Fruit fly (Drosophila melanogaster) Kc167 (cell line): ENCODE results near the gene CG8952.
"Not testable (repeated sequence)": the region's sequence is repeated elsewhere in the genome, so short reads cannot be mapped to it uniquely, and the experiment has no call there.

Experiments used
- Myc ChIP-seq: fragments of >200 bp; optimal IDR thresholded peaks from 2 replicates; lab custom pipeline; 2017; ENCODE audit warnings: missing external identifiers
- Sin3A ChIP-seq: fragments of >200 bp; optimal IDR thresholded peaks from 2 replicates; lab custom pipeline; 2018; ENCODE audit warnings: missing external identifiers
- h ChIP-seq: fragments of >200 bp; optimal IDR thresholded peaks from 3 replicates; lab custom pipeline; 2018; ENCODE audit warnings: missing external identifiers
- insv ChIP-seq: fragments of >200 bp; optimal IDR thresholded peaks from 3 replicates; lab custom pipeline; 2018; ENCODE audit warnings: missing external identifiers
- psq ChIP-seq: fragments of >200 bp; optimal IDR thresholded peaks from 2 replicates; lab custom pipeline; 2017; ENCODE audit warnings: missing external identifiers
- ttk ChIP-seq: sonication (Bioruptor generic); optimal IDR thresholded peaks from 2 replicates; lab custom pipeline; 2017; ENCODE audit warnings: missing external identifiers

CG8952 gene

DNA sequence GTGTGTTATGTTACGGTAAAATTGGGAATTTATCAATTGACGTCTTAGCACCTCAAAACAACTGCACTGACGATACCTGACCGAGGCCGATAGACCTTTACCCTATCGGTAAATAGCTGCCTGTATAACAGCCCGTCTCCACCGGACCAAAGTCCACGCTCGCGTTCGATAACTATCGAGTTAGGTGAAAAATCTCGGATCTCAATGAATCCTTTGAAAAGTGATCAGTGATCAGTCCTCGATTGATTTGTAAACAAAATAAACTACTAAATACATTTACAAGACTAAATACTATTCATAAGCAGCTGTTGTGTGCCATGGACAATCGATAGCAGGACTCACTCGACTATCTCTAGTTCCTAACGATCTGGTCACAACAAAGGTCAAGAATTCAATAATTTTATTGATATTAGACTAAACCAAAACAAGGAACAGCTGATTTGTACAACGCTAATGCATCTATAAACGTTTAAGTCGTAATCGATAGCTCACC, 29.8 kb upstream of the CG8952 start, which contains the start of gene sordd1:
TSS of gene sordd1 (minus strand) at position 78 of the 493 bp plus-strand sequence.
- TF ChIP-seq Sin3A, Myc, psq (lab: Kevin White, UChicago): not testable (repeated sequence)

DNA sequence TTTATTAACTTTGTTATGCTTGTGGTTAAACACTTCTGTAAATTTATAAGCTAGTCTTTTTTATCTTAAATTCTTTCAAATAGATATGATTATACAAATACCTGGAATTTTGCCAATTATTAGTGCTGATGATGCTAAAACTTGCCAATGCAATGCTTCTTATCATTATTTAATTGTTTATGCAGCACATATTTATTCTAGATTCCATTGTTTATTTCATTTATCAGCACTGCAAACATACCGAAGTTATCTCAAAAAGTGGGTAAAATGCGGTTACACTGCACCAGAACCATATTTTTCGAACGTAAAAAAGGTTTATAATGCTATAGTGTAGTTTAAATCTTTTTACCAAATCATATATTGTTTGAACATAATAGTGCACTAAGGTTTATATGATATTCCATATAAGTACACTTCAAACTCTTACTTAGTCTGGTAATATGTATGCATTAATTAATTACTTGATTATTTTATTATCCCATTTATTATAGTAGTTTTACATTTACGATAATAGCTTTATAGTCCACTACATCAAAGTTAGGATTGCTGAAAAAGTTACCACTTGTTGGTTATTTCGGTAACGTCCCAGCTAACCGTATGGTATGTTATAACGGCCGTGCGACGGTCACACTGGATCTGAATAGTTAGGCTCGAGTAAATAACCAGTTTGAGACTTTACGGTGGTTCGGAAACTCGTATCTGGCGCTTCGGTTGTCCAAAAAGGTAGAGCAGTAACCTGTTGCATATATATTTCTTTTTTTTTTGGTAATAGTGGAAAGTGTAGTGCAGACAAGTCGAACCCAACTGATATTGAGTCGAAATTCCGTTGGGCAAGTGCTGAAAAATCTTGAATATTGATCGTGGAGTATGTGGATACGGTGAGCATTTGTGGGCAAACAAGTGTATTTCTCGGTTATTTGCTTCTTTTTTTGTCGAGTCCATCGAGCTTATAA, 22.3 kb upstream of the CG8952 start, which contains the start of gene Rhp:
TSS of gene Rhp (plus strand) at position 663 of the 953 bp plus-strand sequence.
- TF ChIP-seq h (lab: Kevin White, UChicago) = no peak

DNA sequence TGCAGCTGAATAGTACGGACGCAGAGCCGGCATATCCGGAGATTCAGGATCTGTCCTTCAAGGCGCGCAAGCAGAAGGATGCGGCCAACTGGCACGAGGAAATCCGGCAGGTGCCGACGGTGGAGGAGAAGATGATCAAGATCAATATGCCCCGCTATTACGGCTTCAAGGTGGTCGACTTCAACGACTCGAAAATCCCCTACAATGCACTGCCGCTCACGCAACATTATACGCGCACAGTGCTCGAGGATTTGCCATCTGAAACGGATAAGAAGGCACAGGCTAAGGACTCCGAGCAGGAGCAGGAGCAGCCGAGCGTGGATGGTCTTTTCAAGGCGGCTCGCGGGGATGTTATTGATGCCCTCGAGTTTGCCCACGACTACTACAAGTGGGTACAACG, 20.0 kb upstream of the CG8952 start:
- TF ChIP-seq Sin3A (lab: Kevin White, UChicago) (no peak), Myc (lab: Kevin White, UChicago) (no peak), psq (lab: Kevin White, UChicago) (no peak), ttk (no peak)

DNA sequence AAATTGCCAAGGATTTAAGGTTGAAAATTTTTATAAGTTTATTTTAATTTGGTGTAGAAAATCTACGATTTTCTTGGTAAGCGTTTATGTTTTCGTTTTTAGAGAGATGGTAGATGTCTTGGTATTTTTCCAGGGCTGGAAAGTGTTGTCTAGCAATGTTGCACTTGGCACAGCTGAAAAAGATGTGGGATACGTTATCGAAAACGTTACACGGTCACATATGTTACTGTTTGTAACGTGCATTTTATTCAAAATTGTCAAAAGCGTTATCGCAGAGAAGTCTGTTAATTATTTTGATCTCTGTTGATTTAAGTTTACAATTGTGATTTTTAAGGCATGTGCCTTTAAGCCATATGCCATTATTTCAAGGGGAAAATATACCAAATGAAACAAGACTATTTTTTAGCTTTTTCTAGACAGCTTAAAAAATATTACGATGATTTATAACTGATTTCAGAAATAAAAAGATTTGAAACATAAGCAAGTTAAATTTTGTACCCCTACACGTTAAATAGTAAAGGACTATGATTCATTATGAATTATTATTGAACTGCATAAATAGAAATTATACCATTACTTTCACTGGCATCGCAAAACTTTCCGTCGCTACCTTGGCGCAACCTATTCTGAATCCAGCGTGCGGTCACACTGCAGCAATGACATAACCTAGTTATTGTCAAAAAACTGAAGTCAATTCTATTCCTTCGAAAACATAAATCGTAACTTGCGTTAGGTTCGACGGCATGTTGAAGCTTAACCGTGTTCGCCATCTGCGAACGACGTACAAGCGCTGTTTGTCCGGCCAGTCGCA, 19.4 kb upstream of the CG8952 start, which contains the start of the genes Paf-AHalpha and mRpS30:
TSS of gene Paf-AHalpha (minus strand) at position 155 of the 811 bp plus-strand sequence.
TSS of gene mRpS30 (plus strand) at position 619 of the 811 bp plus-strand sequence.
- TF ChIP-seq ttk (no peak), Myc (lab: Kevin White, UChicago) (no peak), psq (lab: Kevin White, UChicago) (no peak), h (lab: Kevin White, UChicago) (no peak), insv (lab: Kevin White, UChicago) (no peak), Sin3A (lab: Kevin White, UChicago) (no peak)

DNA sequence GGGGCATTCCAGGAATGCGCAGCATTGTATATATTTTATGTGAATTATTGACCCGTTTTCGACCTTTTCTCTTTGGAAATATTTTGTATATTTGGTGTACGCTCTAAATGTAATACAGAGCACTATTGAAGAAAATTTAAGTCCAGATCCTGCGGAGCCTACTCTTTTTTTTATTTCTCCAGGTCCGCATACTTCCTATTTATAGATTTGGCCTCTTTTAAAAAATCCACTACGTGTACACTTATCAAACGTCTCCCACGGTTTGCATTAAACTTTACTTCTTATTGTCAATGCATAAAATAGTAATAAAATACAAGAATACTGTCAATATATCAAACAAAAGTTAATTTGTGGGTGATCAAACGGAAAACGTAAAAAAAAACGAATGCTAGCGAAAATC, 17.4 kb upstream of the CG8952 start, which contains the start of gene Efhc1.1:
TSS of gene Efhc1.1 (minus strand) at position 101 of the 400 bp plus-strand sequence.
- TF ChIP-seq Myc (lab: Kevin White, UChicago) (no peak), h (lab: Kevin White, UChicago) (no peak), Sin3A (lab: Kevin White, UChicago) (no peak), ttk (no peak), psq (lab: Kevin White, UChicago) (no peak), insv (lab: Kevin White, UChicago) (no peak)

DNA sequence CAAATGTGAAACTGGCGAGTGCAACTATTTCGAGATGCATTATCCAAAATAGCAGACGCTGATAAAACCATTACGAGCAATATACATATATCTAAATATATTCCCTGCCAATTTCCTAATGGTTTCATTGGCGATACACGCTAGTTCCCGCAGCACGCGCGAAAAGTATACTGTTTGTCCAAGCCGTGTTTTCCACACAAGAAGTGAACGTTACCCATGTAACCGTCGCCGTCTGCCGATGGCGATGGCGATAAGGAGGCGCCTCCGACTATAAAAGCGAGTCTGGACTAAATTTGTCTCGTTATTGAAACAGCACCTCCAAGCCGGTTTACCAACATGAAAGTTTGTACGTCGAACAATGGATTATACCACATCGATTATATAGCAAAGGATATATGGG, 12.6 kb upstream of the CG8952 start, which contains the start of gene CG43673:
TSS of gene CG43673 (plus strand) at position 301 of the 400 bp plus-strand sequence.
- no peak for TF ChIP-seq ttk
- TF ChIP-seq insv (lab: Kevin White, UChicago) = no peak
- no peak for TF ChIP-seq psq (lab: Kevin White, UChicago)

DNA sequence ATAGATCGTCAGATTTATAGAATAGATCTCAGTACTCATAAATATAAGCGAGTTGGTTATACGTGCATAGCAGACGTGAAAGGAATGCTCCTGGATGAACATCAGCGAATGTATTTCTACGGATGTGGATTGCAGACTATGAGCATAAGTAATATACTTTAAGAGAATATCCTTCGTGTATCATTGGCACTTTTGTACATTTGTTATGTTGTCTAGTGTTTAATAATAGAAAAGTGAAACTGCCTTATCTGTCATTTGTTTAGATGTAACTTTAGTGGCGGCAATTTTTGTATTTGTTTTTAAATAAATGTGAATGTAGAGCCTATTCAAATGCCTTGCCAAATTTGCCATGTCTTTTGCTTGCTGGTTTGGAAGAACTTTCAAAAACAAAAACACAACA, 6.4 kb upstream of the CG8952 start, which contains the start of gene CG43672:
TSS of gene CG43672 (plus strand) at position 301 of the 400 bp plus-strand sequence.
- TF ChIP-seq h (lab: Kevin White, UChicago) (no peak), ttk (no peak), psq (lab: Kevin White, UChicago) (no peak), Myc (lab: Kevin White, UChicago) (no peak), Sin3A (lab: Kevin White, UChicago) (no peak), insv (lab: Kevin White, UChicago) (no peak)

DNA sequence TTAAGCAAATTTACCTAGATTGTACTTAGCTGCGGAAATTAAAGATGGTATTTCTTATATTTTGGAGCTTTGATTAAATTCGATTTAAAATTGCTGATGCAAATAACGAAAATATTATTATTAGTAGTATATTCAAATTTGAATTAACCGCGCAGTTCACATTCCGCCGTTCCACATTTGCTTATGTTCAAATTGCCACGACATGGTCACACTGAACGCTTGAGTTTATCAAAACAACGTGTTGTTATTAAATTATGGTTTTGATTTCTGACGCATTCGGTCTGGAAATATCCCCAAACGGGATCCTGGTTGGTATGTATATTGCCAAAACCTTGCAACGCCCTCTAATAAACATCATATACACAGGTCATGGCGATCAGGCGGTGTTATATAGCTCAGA, 3.2 kb upstream of the CG8952 start, which contains the start of gene CG33172:
TSS of gene CG33172 (plus strand) at position 208 of the 400 bp plus-strand sequence.
- TF ChIP-seq insv (lab: Kevin White, UChicago) (no peak), h (lab: Kevin White, UChicago) (no peak), Sin3A (lab: Kevin White, UChicago) (no peak), psq (lab: Kevin White, UChicago) (no peak), Myc (lab: Kevin White, UChicago) (no peak), ttk (no peak)

DNA sequence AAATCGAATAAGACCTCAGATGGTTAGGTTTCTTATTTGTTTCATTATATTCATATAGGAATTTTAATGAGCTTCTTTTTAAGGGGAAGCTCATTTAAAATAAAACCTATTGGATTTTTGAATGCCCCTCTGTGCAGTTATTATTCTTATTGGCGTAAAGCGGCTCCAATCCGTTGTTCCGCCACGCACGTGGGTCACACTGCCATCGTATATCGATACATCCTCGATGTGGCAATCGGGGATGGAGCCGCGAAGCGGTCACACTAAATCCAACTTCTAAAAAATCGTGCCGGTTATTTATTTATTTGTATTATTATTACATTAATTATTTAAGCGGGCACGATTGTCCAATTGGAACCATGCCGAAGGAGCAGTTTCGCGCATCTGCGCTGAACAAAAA, 3.5 kb downstream of the CG8952 start, which contains the start of gene Polr3A:
TSS of gene Polr3A (plus strand) at position 234 of the 400 bp plus-strand sequence.
- TF ChIP-seq insv (lab: Kevin White, UChicago) (no peak), h (lab: Kevin White, UChicago) (no peak)

DNA sequence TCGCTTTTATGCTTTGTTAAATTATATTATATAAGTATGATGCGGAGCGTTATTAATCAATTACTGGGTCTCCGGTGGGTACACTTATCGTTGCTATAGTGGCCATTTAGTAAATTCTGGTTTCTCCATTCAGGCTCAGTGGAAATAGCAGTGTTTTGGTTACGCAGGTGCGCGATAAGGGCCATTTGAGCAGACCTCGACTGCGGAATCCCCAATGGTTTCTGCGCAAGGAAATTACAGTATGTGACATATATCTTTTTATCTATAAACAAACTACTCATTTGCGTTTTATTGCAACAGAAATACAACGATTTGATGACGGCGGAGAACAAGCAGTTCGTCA, 5.0 kb downstream of the CG8952 start:
- TF ChIP-seq h (lab: Kevin White, UChicago) (no peak), psq (lab: Kevin White, UChicago) (no peak), insv (lab: Kevin White, UChicago) (no peak), ttk (no peak), Sin3A (lab: Kevin White, UChicago) (no peak), Myc (lab: Kevin White, UChicago) (no peak)
